Worm (Caenorhabditis elegans): ENCODE results near the gene col-105.

ce11 chrIV:1309600-1310207, 49.3 kb downstream of the col-105 start, which contains the start of the genes ddx-46 and F53H1.4:
- TF ChIP-seq B0336.3 (GFP tag; IDR thresholded peaks at IDR 0.05) = no peak
- TF ChIP-seq unc-62 (GFP tag; optimal IDR thresholded peaks at IDR 0.05) = no peak
- no peak for TF ChIP-seq ceh-40 (GFP tag; IDR thresholded peaks at IDR 0.05)
- TF ChIP-seq rpc-1 (optimal IDR thresholded peaks at IDR 0.05) = no peak
- TF ChIP-seq rpc-1 (tag; optimal IDR thresholded peaks at IDR 0.05) = no peak
- no peak for TF ChIP-seq ceh-100 (GFP tag; IDR thresholded peaks at IDR 0.05)
- no peak for TF ChIP-seq aptf-2 (GFP tag; conservative IDR thresholded peaks at IDR 0.05)
- TF ChIP-seq Y53F4B.3 (GFP tag; IDR thresholded peaks at IDR 0.05) = no peak
